Worm (Caenorhabditis elegans): ENCODE data around the gene hrpl-1.

DNA sequence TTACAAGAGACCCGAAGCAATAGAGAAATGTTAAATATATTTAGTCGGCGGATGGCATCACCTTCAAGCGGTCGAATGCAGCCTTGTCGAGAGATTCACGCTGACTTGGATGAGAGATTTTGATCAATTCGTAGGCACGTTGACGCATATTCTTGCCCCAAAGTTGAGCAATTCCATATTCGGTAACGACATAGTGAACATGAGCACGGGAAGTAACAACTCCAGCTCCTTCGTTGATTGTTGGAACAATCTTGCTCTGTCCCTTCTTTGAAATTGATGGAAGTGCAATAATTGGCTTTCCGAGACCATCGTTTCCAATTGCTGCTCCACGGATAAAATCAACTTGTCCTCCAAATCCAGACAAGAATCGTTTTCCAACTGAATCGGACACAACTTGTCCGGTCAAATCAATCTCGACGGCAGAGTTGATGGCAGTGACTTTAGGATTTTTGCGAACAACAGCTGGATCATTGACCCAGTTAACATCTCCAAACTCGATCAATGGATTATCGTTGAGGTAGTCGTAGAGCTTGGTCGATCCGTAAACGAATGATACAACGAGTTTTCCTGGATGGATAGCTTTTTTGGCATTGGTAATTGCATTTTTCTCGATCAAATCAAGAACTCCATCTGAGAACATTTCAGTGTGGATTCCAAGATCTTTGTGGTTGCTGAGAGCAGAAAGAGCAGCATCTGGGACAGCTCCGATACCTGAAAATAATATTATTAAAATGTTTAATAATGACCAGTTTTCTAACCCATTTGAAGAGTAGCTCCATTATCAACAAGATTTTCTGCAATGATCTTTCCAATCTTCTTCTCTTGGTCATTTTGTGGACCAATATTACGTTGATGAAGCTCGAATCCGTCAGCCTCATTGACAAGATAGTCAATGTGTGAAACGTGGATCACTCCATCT, 9.6 kb upstream of the hrpl-1 start:
- TF ChIP-seq zip-2 (tag; optimal IDR thresholded peaks at IDR 0.05) (no peak), F37D6.2 (tag; optimal IDR thresholded peaks at IDR 0.05) (no peak)
